Fruit fly (Drosophila melanogaster): ENCODE measurements around the gene crp.
A peak's percentile ranks its signal among the peaks of the same experiment; 100 is the strongest.

crp gene

dm6 chr2L:16231265-16231664 is 56.3 kb downstream of the crp start, which contains the start of gene Ca-Ma2d (continued):
- TF ChIP-seq Dad (GFP tag; optimal IDR thresholded peaks at IDR 0.05) (no peak), unc-4 (GFP tag; IDR thresholded peaks at IDR 0.05; ENCODE audit: partially characterized antibody) (0 out of 2 replicates have a peak, but pooled peaks have one; percentile 33), lab (GFP tag; optimal IDR thresholded peaks at IDR 0.05) (peak; percentile 44), fd102C (GFP tag; optimal IDR thresholded peaks at IDR 0.05) (peak; percentile 34), maf-S (GFP tag; optimal IDR thresholded peaks at IDR 0.05) (no peak), mam (GFP tag; optimal IDR thresholded peaks at IDR 0.05) (no peak), HLH4C (GFP tag; IDR thresholded peaks at IDR 0.05; ENCODE audit: partially characterized antibody) (no peak), Lim3 (GFP tag; IDR thresholded peaks at IDR 0.05) (no peak), pnt (GFP tag; optimal IDR thresholded peaks at IDR 0.05) (no peak), Asciz (GFP tag; optimal IDR thresholded peaks at IDR 0.05) (no peak), Nf-YA (GFP tag; IDR thresholded peaks at IDR 0.05) (no peak), CG32772 (GFP tag; IDR thresholded peaks at IDR 0.05) (no peak), danr (GFP tag; IDR thresholded peaks at IDR 0.05) (no peak), sim (GFP tag; IDR thresholded peaks at IDR 0.05) (no peak), chn (GFP tag; optimal IDR thresholded peaks at IDR 0.05) (no peak), gce (GFP tag; IDR thresholded peaks at IDR 0.05) (no peak), Oli (tag; optimal IDR thresholded peaks at IDR 0.05) (no peak), kni (GFP tag; optimal IDR thresholded peaks at IDR 0.05) (no peak), Dip2 (GFP tag; IDR thresholded peaks at IDR 0.05) (no peak), shn (GFP tag; optimal IDR thresholded peaks at IDR 0.05) (no peak), lbe (GFP tag; optimal IDR thresholded peaks at IDR 0.05) (no peak), toy (GFP tag; IDR thresholded peaks at IDR 0.05) (no peak), oc (tag; optimal IDR thresholded peaks at IDR 0.05) (no peak), zf30C (GFP tag; optimal IDR thresholded peaks at IDR 0.05) (no peak), CG16815 (GFP tag; optimal IDR thresholded peaks at IDR 0.05) (no peak), exex (tag; optimal IDR thresholded peaks at IDR 0.05) (no peak), Optix (GFP tag; IDR thresholded peaks at IDR 0.05) (no peak), z (GFP tag; IDR thresholded peaks at IDR 0.05) (no peak), CG2199 (GFP tag; IDR thresholded peaks at IDR 0.05) (peak; percentile 48; the same call in 1 of the 3 replicates), MESR4 (GFP tag; optimal IDR thresholded peaks at IDR 0.05) (no peak), Mad (GFP tag; optimal IDR thresholded peaks at IDR 0.05) (no peak), Tbp (GFP tag; optimal IDR thresholded peaks at IDR 0.05) (no peak), Atf-2 (GFP tag; optimal IDR thresholded peaks at IDR 0.05) (no peak), CG4404 (GFP tag; IDR thresholded peaks at IDR 0.05) (no peak), CG14441 (GFP tag; IDR thresholded peaks at IDR 0.05) (no peak), Bteb2 (GFP tag; optimal IDR thresholded peaks at IDR 0.05) (no peak), Abd-B (GFP tag; optimal IDR thresholded peaks at IDR 0.05) (no peak), CG13287 (GFP tag; IDR thresholded peaks at IDR 0.05; ENCODE audit: partially characterized antibody) (peak; percentile 17; the same call in 1 of the 2 replicates), gcm2 (GFP tag; optimal IDR thresholded peaks at IDR 0.05) (no peak), Stat92E (GFP tag; optimal IDR thresholded peaks at IDR 0.05) (no peak)

- no peak for TF ChIP-seq cas (GFP tag; IDR thresholded peaks at IDR 0.05)
- no peak for TF ChIP-seq lab (GFP tag; optimal IDR thresholded peaks at IDR 0.05)
- no peak for TF ChIP-seq D19B (GFP tag; optimal IDR thresholded peaks at IDR 0.05)
- no peak for TF ChIP-seq MTF-1 (GFP tag; optimal IDR thresholded peaks at IDR 0.05; ENCODE audit: borderline replicate concordance)
- TF ChIP-seq CTCF (GFP tag; optimal IDR thresholded peaks at IDR 0.05): peak; percentile 82
- TF ChIP-seq HLH3B (GFP tag; IDR thresholded peaks at IDR 0.05): no peak
- no peak for TF ChIP-seq CG11456 (GFP tag; IDR thresholded peaks at IDR 0.05)
- no peak for TF ChIP-seq CoRest (tag; optimal IDR thresholded peaks at IDR 0.05)
- TF ChIP-seq pfk (GFP tag; optimal IDR thresholded peaks at IDR 0.05): peak; percentile 45
- no peak for TF ChIP-seq sd (tag; optimal IDR thresholded peaks at IDR 0.05)
- peak; percentile 66 for TF ChIP-seq CG30020 (tag; optimal IDR thresholded peaks at IDR 0.05)
- TF ChIP-seq grn (GFP tag; optimal IDR thresholded peaks at IDR 0.05): no peak
- peak; percentile 48 for TF ChIP-seq CG1603 (tag; optimal IDR thresholded peaks at IDR 0.05)
- TF ChIP-seq CG6254 (GFP tag; optimal IDR thresholded peaks at IDR 0.05): peak; percentile 69
- TF ChIP-seq ato (GFP tag; IDR thresholded peaks at IDR 0.05; ENCODE audit: partially characterized antibody): no peak
Measured at dm6 chr2L:16223981-16224380, 63.5 kb downstream of the crp start.

Measured in whole organism, embryonic.